Worm (Caenorhabditis elegans): ENCODE data around the gene F19C7.3.

- TF ChIP-seq lin-13 (GFP tag; optimal IDR thresholded peaks at IDR 0.05) (no peak), mep-1 (tag; optimal IDR thresholded peaks at IDR 0.05) (no peak), C34B4.2 (tag; optimal IDR thresholded peaks at IDR 0.05) (no peak), ztf-11 (tag; optimal IDR thresholded peaks at IDR 0.05) (no peak), lsy-2 (tag; optimal IDR thresholded peaks at IDR 0.05) (no peak), nhr-77 (tag; optimal IDR thresholded peaks at IDR 0.05) (no peak), skn-1 (tag; optimal IDR thresholded peaks at IDR 0.05) (no peak), egl-27 (tag; optimal IDR thresholded peaks at IDR 0.05) (no peak), unc-86 (tag; optimal IDR thresholded peaks at IDR 0.05) (no peak)
Observed at ce11 chrIV:4576847-4577246, 20.1 kb upstream of the F19C7.3 start.

Data from whole organism, L1 larva.